Worm (Caenorhabditis elegans) whole organism, midembryonic: Measurements from ENCODE around the gene prkl-1.

Experiments used
- T22C8.4 ChIP-seq: fragments of 200-800 bp; sonication (Bioruptor generic); IDR thresholded peaks from 2 replicates; pipeline ENCODE4 v1.3.6; 2022; ENCODE audit warnings: missing genetic modification characterization, missing compliant biosample characterization
- flt-1 ChIP-seq: fragments of 200-800 bp; sonication (Bioruptor generic); IDR thresholded peaks from 2 replicates; pipeline ENCODE4 v1.3.6; 2022; ENCODE audit warnings: missing genetic modification characterization, missing compliant biosample characterization
- klf-2 ChIP-seq: fragments of 200-800 bp; sonication (Bioruptor generic); conservative IDR thresholded peaks from 2 replicates; pipeline ENCODE4 v1.3.6; 2022; ENCODE audit warnings: missing genetic modification reagents, missing genetic modification characterization, missing compliant biosample characterization
- med-1 ChIP-seq: sonication (generic microtip); optimal IDR thresholded peaks from 2 replicates; lab custom pipeline; 2017; ENCODE audit warnings: missing genetic modification characterization, mild to moderate bottlenecking, missing compliant biosample characterization, antibody characterized with exemption, missing genetic modification reagents; ENCODE audit not compliant: insufficient read depth
- tab-1 ChIP-seq: fragments of 200-800 bp; sonication (Bioruptor generic); IDR thresholded peaks from 2 replicates; pipeline ENCODE4 v1.3.6; 2022; ENCODE audit warnings: missing genetic modification characterization, missing compliant biosample characterization
- ztf-23 ChIP-seq: fragments of 200-800 bp; sonication (Bioruptor generic); IDR thresholded peaks from 2 replicates; pipeline ENCODE4 v1.3.6; 2022; ENCODE audit warnings: missing genetic modification reagents, missing genetic modification characterization, missing compliant biosample characterization
- ztf-29 ChIP-seq: fragments of 200-800 bp; sonication (Bioruptor generic); IDR thresholded peaks from 2 replicates; pipeline ENCODE4 v1.3.6; 2022; ENCODE audit warnings: missing genetic modification reagents, missing genetic modification characterization, missing compliant biosample characterization

DNA sequence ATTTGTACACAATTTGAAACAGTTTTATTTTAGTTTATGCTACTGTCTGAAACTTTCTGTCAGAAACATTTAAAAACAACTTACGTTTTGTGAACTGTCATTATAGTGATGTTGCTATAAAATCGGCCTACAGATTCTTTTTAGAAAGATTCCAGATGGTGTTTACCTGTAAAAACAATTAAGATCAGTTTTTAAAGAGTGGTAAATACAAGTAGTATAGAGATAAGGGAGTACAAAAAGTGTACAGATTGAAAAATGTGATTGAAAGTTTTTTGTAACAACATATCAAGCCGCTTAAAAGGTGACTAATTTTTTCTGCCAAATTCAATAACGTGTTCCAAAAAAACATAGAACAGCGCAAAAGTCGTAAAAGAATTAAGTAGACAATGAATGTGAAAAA, 49.2 kb downstream of the prkl-1 start, which contains the start of gene npr-12:
- no peak for TF ChIP-seq klf-2 (GFP tag; lab: Robert Waterston, UW)
- TF ChIP-seq flt-1 (GFP tag; lab: Robert Waterston, UW): no peak
- TF ChIP-seq ztf-23 (GFP tag; lab: Robert Waterston, UW): no peak
- no peak for TF ChIP-seq med-1 (GFP tag; lab: Kevin White, UChicago)
- no peak for TF ChIP-seq ztf-29 (GFP tag; lab: Robert Waterston, UW)
- TF ChIP-seq T22C8.4 (GFP tag; lab: Robert Waterston, UW): no peak
- TF ChIP-seq tab-1: no peak
